Worm (Caenorhabditis elegans): ENCODE measurements around the gene F59B10.4.

ce11 chrII:10525134-10525533 lies 6.2 kb upstream of the F59B10.4 start:
- TF ChIP-seq ceh-27 (GFP tag; optimal IDR thresholded peaks at IDR 0.05), result no peak
- TF ChIP-seq lsl-1 (GFP tag; optimal IDR thresholded peaks at IDR 0.05), result no peak
- TF ChIP-seq efl-1 (GFP tag; optimal IDR thresholded peaks at IDR 0.05), result no peak
- TF ChIP-seq nfya-1 (tag; optimal IDR thresholded peaks at IDR 0.05; ENCODE audit: borderline replicate concordance, insufficient read depth), result no peak
- no peak for TF ChIP-seq ets-4 (GFP tag; optimal IDR thresholded peaks at IDR 0.05)
- no peak for TF ChIP-seq rec-8 (tag; optimal IDR thresholded peaks at IDR 0.05)
- TF ChIP-seq tbp1 (GFP tag; optimal IDR thresholded peaks at IDR 0.05), result no peak
- TF ChIP-seq F57A8.1 (GFP tag; optimal IDR thresholded peaks at IDR 0.05), result no peak
- TF ChIP-seq nhr-27 (tag; optimal IDR thresholded peaks at IDR 0.05), result no peak
